Fruit fly (Drosophila melanogaster): ENCODE measurements around the gene mab-21.

The mab-21 gene

DNA sequence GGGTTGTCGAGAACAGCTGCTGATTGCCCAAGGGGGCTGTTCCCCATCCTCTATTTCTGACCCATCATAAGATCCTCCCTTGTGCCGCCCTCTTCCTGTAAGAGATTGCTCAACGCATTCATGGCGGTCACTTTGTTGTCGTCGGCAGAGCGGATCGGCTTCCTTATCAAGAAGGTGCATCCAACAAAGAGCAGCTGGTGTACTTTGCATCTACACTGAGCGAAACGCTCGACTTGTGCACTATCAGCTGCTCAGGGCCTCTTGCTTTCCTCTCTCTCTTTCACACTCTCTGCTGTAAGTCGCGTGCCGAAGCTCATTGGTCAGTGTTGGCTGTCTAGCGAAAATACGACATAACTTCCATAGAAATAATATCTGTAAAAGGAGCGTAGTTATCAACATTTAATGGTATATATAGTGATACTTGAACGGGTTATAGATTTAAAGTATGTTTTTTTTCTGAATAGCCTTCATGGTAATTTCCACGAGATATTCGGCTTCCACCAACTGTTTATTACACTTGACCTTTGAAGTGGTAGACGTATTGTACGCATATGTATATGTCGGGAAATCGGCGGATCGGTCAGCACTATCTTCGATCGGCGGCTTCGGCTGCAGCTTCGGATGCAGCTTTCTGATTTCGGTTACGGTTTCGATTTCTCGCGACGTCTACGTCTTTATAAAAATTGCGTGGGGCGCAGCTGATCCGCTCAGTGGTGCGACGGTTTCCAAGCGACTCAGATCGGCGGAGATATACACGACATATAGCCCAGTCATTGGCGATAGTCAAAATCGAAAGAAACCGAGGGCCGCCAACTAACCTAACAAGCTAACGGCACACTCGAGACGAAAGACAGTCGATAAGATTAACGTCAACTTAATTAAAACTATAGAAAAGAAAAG is 24.6 kb downstream of the mab-21 start, which contains the start of gene CG5966 (continued):
- TF ChIP-seq usp (GFP tag; optimal IDR thresholded peaks at IDR 0.05) (no peak), Sry-β (GFP tag; optimal IDR thresholded peaks at IDR 0.05) (peak; percentile 86), CG15696 (tag; optimal IDR thresholded peaks at IDR 0.05) (no peak), D (optimal IDR thresholded peaks at IDR 0.05) (no peak), D (GFP tag; optimal IDR thresholded peaks at IDR 0.05) (no peak), Med (GFP tag) (peak; percentile 73), caup (GFP tag; optimal IDR thresholded peaks at IDR 0.05; ENCODE audit: severe bottlenecking) (no peak), chm (GFP tag; IDR thresholded peaks at IDR 0.05) (no peak), CG14441 (GFP tag; IDR thresholded peaks at IDR 0.05) (no peak), stc (GFP tag; IDR thresholded peaks at IDR 0.05) (no peak), CG9727 (GFP tag; optimal IDR thresholded peaks at IDR 0.05) (no peak), CG11085 (GFP tag; IDR thresholded peaks at IDR 0.05) (no peak), Elba2 (GFP tag; optimal IDR thresholded peaks at IDR 0.05) (no peak), Sox100B (GFP tag; optimal IDR thresholded peaks at IDR 0.05) (no peak), CG13424 (tag; optimal IDR thresholded peaks at IDR 0.05) (no peak), Poxn (GFP tag; IDR thresholded peaks at IDR 0.05) (no peak), CG11398 (GFP tag; optimal IDR thresholded peaks at IDR 0.05) (no peak), pnt (GFP tag; optimal IDR thresholded peaks at IDR 0.05) (no peak), croc (GFP tag; conservative IDR thresholded peaks at IDR 0.05) (no peak), lola (GFP tag; optimal IDR thresholded peaks at IDR 0.05) (no peak), CG30403 (GFP tag; optimal IDR thresholded peaks at IDR 0.05) (no peak), CG6654 (GFP tag; optimal IDR thresholded peaks at IDR 0.05) (no peak), CG2875 (GFP tag; optimal IDR thresholded peaks at IDR 0.05) (no peak), Hr78 (GFP tag; optimal IDR thresholded peaks at IDR 0.05) (peak in 1 of 2 experiments; percentile 22), CG7271 (tag; optimal IDR thresholded peaks at IDR 0.05) (no peak), Aef1 (GFP tag; IDR thresholded peaks at IDR 0.05) (no peak), CG6689 (GFP tag; IDR thresholded peaks at IDR 0.05) (no peak), CG13894 (tag; optimal IDR thresholded peaks at IDR 0.05) (peak; percentile 18), sens (GFP tag) (peak; percentile 5), dan (GFP tag; IDR thresholded peaks at IDR 0.05) (no peak), CG9609 (GFP tag; optimal IDR thresholded peaks at IDR 0.05) (no peak), CTCF (GFP tag; optimal IDR thresholded peaks at IDR 0.05) (no peak), tgo (GFP tag; IDR thresholded peaks at IDR 0.05) (no peak), CG11247 (GFP tag; IDR thresholded peaks at IDR 0.05) (no peak), CG6175 (GFP tag; IDR thresholded peaks at IDR 0.05) (no peak), mirr (GFP tag; optimal IDR thresholded peaks at IDR 0.05) (no peak), gem (tag; optimal IDR thresholded peaks at IDR 0.05) (no peak), Rfx (GFP tag; IDR thresholded peaks at IDR 0.05) (no peak), p53 (GFP tag; optimal IDR thresholded peaks at IDR 0.05) (no peak), vfl (GFP tag; optimal IDR thresholded peaks at IDR 0.05) (no peak), CG12942 (GFP tag; optimal IDR thresholded peaks at IDR 0.05) (no peak), fd96Cb (tag; optimal IDR thresholded peaks at IDR 0.05) (no peak), ato (GFP tag; IDR thresholded peaks at IDR 0.05; ENCODE audit: partially characterized antibody) (no peak), CrebB (tag; optimal IDR thresholded peaks at IDR 0.05) (no peak), CG3281 (GFP tag; optimal IDR thresholded peaks at IDR 0.05) (no peak), vnd (GFP tag; IDR thresholded peaks at IDR 0.05; ENCODE audit: partially characterized antibody) (no peak), btn (GFP tag; optimal IDR thresholded peaks at IDR 0.05) (no peak), pfk (GFP tag; optimal IDR thresholded peaks at IDR 0.05) (no peak), cwo (GFP tag; optimal IDR thresholded peaks at IDR 0.05) (peak; percentile 42), tx (GFP tag; optimal IDR thresholded peaks at IDR 0.05) (no peak)
